Fruit fly (Drosophila melanogaster): ENCODE measurements around the gene ppk5.
A peak's percentile ranks its signal among the peaks of the same experiment; 100 is the strongest.

Gene ppk5

DNA sequence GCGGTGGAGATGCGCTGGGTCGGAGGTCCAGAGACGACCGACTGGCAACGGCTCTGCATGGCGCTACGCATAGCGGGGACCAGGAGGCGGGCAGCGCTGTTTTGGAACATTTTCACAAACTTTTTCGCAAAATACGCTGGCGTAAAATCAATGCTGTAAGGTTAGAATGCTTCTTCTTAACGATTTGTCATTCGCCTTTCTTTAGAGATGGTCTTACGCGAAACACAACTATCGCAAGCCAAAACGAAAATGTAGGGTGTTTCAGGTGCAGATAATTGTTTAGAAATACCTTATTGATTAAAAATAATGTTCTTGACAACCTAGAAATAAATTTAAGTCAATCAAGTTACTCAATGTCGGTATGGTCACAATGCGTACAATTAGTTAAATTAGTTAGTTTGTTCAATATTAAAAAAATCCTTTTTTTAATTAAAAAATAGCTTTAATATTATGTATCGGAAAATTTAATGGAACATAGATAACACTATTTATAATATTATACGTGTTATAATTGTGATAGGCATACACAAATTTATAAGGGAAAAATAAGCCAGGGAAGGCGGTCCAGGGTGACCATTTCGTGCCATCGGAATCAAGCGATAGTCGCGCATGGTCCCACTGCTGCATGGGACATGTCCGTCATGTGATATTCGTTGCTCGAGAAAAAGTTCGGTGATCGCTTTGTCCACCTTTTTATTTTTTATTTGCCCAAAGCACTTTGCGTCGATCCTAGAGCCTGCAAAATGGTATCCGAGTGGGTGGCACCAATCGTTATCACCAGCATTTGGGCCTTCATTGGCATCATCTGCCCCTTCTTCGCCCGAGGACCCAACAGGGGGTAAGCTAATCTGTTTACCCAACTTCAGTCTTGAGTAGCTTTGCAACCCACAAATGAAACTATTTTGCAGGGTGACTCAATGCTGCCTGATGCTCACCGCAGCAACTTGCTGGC lies 5.1 kb downstream of the ppk5 start, which contains the start of the genes COX8 and VhaM9.7-b (continued):
- TF ChIP-seq CG12071 (GFP tag; optimal IDR thresholded peaks at IDR 0.05) = no peak
- TF ChIP-seq Sox102F (GFP tag; optimal IDR thresholded peaks at IDR 0.05) = no peak
- peak; percentile 38 for TF ChIP-seq lbe (GFP tag; optimal IDR thresholded peaks at IDR 0.05)
- no peak for TF ChIP-seq Ptx1 (GFP tag; IDR thresholded peaks at IDR 0.05)
- peak; percentile 40 for TF ChIP-seq CG17829 (tag; optimal IDR thresholded peaks at IDR 0.05)
- TF ChIP-seq CG5245 (GFP tag; optimal IDR thresholded peaks at IDR 0.05) = no peak
- peak; percentile 43 for TF ChIP-seq CG15696 (tag; optimal IDR thresholded peaks at IDR 0.05)
- no peak for TF ChIP-seq CG1792 (GFP tag; optimal IDR thresholded peaks at IDR 0.05)
- no peak for TF ChIP-seq gcm (GFP tag; optimal IDR thresholded peaks at IDR 0.05)
- peak; percentile 1; the same call in 1 of the 2 replicates for TF ChIP-seq Ravus (GFP tag; IDR thresholded peaks at IDR 0.05)
- no peak for TF ChIP-seq NK7.1 (GFP tag; optimal IDR thresholded peaks at IDR 0.05)
- TF ChIP-seq tll (GFP tag; optimal IDR thresholded peaks at IDR 0.05) = no peak
- peak; percentile 63 for TF ChIP-seq sens (GFP tag)
- no peak for TF ChIP-seq CG12219 (GFP tag; optimal IDR thresholded peaks at IDR 0.05)
- peak; percentile 36 for TF ChIP-seq Camta (GFP tag; optimal IDR thresholded peaks at IDR 0.05)
- peak; percentile 48 for TF ChIP-seq CHES-1-like (GFP tag; optimal IDR thresholded peaks at IDR 0.05)
- TF ChIP-seq D (optimal IDR thresholded peaks at IDR 0.05) = no peak
- TF ChIP-seq D (GFP tag; optimal IDR thresholded peaks at IDR 0.05) = no peak
- TF ChIP-seq lola (GFP tag; optimal IDR thresholded peaks at IDR 0.05) = peak in 1 of 3 experiments; percentile 62
- TF ChIP-seq CG33213 (GFP tag; optimal IDR thresholded peaks at IDR 0.05) = peak; percentile 38
- no peak for TF ChIP-seq Dad (GFP tag; optimal IDR thresholded peaks at IDR 0.05)
- TF ChIP-seq slbo (GFP tag; IDR thresholded peaks at IDR 0.05) = peak; percentile 80
- TF ChIP-seq aop (GFP tag; IDR thresholded peaks at IDR 0.05) = peak; percentile 11; the same call in 1 of the 2 replicates
- no peak for TF ChIP-seq tap (tag; optimal IDR thresholded peaks at IDR 0.05)
- TF ChIP-seq CTCF (GFP tag; optimal IDR thresholded peaks at IDR 0.05) = no peak
- TF ChIP-seq CG30403 (GFP tag; optimal IDR thresholded peaks at IDR 0.05) = peak; percentile 81
- TF ChIP-seq nerfin-2 (GFP tag; IDR thresholded peaks at IDR 0.05; ENCODE audit: partially characterized antibody) = peak; percentile 46; the same call in 1 of the 2 replicates
- peak; percentile 51 to 99 for TF ChIP-seq Pdp1 (GFP tag; optimal IDR thresholded peaks at IDR 0.05)
- TF ChIP-seq rib (GFP tag; IDR thresholded peaks at IDR 0.05) = 0 out of 2 replicates have a peak, but pooled peaks have one; percentile 10
- TF ChIP-seq CG14441 (GFP tag; IDR thresholded peaks at IDR 0.05) = peak; percentile 55; the same call in 1 of the 2 replicates
- TF ChIP-seq CG16815 (GFP tag; optimal IDR thresholded peaks at IDR 0.05) = peak; percentile 45
- TF ChIP-seq az2 (GFP tag; optimal IDR thresholded peaks at IDR 0.05) = peak; percentile 57
- TF ChIP-seq Dbx (GFP tag; IDR thresholded peaks at IDR 0.05) = 0 out of 3 replicates have a peak, but pooled peaks have one; percentile 48
- TF ChIP-seq NfI (GFP tag; optimal IDR thresholded peaks at IDR 0.05) = peak; percentile 65
- no peak for TF ChIP-seq run (tag; optimal IDR thresholded peaks at IDR 0.05)
- peak; percentile 77 for TF ChIP-seq CG4617 (GFP tag; optimal IDR thresholded peaks at IDR 0.05; ENCODE audit: borderline replicate concordance)
- TF ChIP-seq CG16779 (GFP tag; IDR thresholded peaks at IDR 0.05) = peak; percentile 48; the same call in 1 of the 2 replicates
- peak; percentile 18 for TF ChIP-seq psq (GFP tag; optimal IDR thresholded peaks at IDR 0.05)
- TF ChIP-seq eyg (GFP tag; optimal IDR thresholded peaks at IDR 0.05) = peak; percentile 20
- TF ChIP-seq Lhr (GFP tag; optimal IDR thresholded peaks at IDR 0.05) = peak; percentile 61
- no peak for TF ChIP-seq otp (GFP tag; IDR thresholded peaks at IDR 0.05)
- TF ChIP-seq HLH4C (GFP tag; IDR thresholded peaks at IDR 0.05; ENCODE audit: partially characterized antibody) = peak; percentile 60; the same call in 2 of the 3 replicates
- peak; percentile 21 for TF ChIP-seq HmgD (GFP tag; optimal IDR thresholded peaks at IDR 0.05)
- peak; percentile 37 for TF ChIP-seq CG10979 (tag; optimal IDR thresholded peaks at IDR 0.05)
- no peak for TF ChIP-seq mirr (GFP tag; optimal IDR thresholded peaks at IDR 0.05)
- peak; percentile 56 for TF ChIP-seq CG13624 (GFP tag; optimal IDR thresholded peaks at IDR 0.05)
- peak; percentile 12 for TF ChIP-seq emc (GFP tag; optimal IDR thresholded peaks at IDR 0.05)
- peak; percentile 65 for TF ChIP-seq CG12155 (GFP tag; optimal IDR thresholded peaks at IDR 0.05)
- peak; percentile 21 for TF ChIP-seq vfl (GFP tag; optimal IDR thresholded peaks at IDR 0.05)

Data from whole organism, embryonic.